Worm (Caenorhabditis elegans) whole organism, L1 larva: ENCODE data around the gene oac-46.

Experiments used
- C16A3.4 ChIP-seq: fragments of 150-350 bp; optimal IDR thresholded peaks from 2 replicates; lab custom pipeline; 2014; ENCODE audit warnings: missing biosample characterization, missing genetic modification characterization
- F16B12.6 ChIP-seq: fragments of 150-350 bp; optimal IDR thresholded peaks from 2 replicates; lab custom pipeline; 2014; ENCODE audit warnings: missing biosample characterization, missing genetic modification characterization
- alr-1 ChIP-seq: fragments of 200-800 bp; sonication (Bioruptor generic); optimal IDR thresholded peaks from 2 replicates; lab custom pipeline; 2018; ENCODE audit warnings: borderline replicate concordance, mild to moderate bottlenecking, missing genetic modification characterization, missing compliant biosample characterization
- aly-2 ChIP-seq: fragments of 150-350 bp; optimal IDR thresholded peaks from 2 replicates; lab custom pipeline; 2014; ENCODE audit warnings: missing biosample characterization, missing genetic modification characterization
- ama-1 ChIP-seq: fragments of 150-350 bp; optimal IDR thresholded peaks from 2 replicates; lab custom pipeline; 2014
- blmp-1 ChIP-seq: fragments of 150-350 bp; optimal IDR thresholded peaks from 2 replicates; lab custom pipeline; 2014; ENCODE audit warnings: missing biosample characterization, missing genetic modification characterization
- ceh-8 ChIP-seq: fragments of 200-800 bp; sonication (Bioruptor generic); optimal IDR thresholded peaks from 2 replicates; lab custom pipeline; 2018; ENCODE audit warnings: mild to moderate bottlenecking, missing genetic modification characterization, moderate library complexity, missing compliant biosample characterization
- ceh-88 ChIP-seq: fragments of 200-800 bp; sonication (Bioruptor generic); IDR thresholded peaks from 2 replicates; pipeline ENCODE4 v1.3.6; 2022; ENCODE audit warnings: missing genetic modification characterization, missing compliant biosample characterization
- ceh-90 ChIP-seq: sonication (generic microtip); optimal IDR thresholded peaks from 2 replicates; lab custom pipeline; 2016; ENCODE audit warnings: missing genetic modification characterization, missing compliant biosample characterization
- dpl-1 ChIP-seq, 3 experiments: fragments of 150-350 bp in 2 of 3; sonication (generic microtip) in 1 of 3; optimal IDR thresholded peaks; 2 replicates each; lab custom pipeline; 2014 to 2017; ENCODE audit warnings: missing biosample characterization in 3 of 3, missing genetic modification characterization in 3 of 3, missing genetic modification reagents in 3 of 3
- dsc-1 ChIP-seq: sonication (generic microtip); optimal IDR thresholded peaks from 2 replicates; lab custom pipeline; 2016; ENCODE audit warnings: mild to moderate bottlenecking, missing genetic modification characterization, missing compliant biosample characterization
- efl-3 ChIP-seq: fragments of 200-800 bp; sonication (Bioruptor generic); optimal IDR thresholded peaks from 2 replicates; lab custom pipeline; 2018; ENCODE audit warnings: mild to moderate bottlenecking, missing genetic modification characterization, missing compliant biosample characterization
- egl-27 ChIP-seq, 2 experiments: fragments of 150-350 bp in 1 of 2; sonication (generic microtip); optimal IDR thresholded peaks; 3 replicates each; lab custom pipeline; 2017 to 2018; ENCODE audit warnings: missing biosample characterization in 2 of 2, missing genetic modification characterization in 2 of 2, missing genetic modification reagents in 2 of 2
- elt-2 ChIP-seq: sonication (generic microtip); optimal IDR thresholded peaks from 2 replicates; lab custom pipeline; 2016; ENCODE audit warnings: missing genetic modification characterization, mild to moderate bottlenecking, inconsistent platforms, missing compliant biosample characterization, missing genetic modification reagents
- ets-5 ChIP-seq: fragments of 200-800 bp; sonication (Bioruptor generic); IDR thresholded peaks from 2 replicates; pipeline ENCODE4 v1.3.6; 2022; ENCODE audit warnings: missing genetic modification characterization, missing compliant biosample characterization
- fkh-10 ChIP-seq: sonication (generic microtip); optimal IDR thresholded peaks from 2 replicates; lab custom pipeline; 2017; ENCODE audit warnings: missing biosample characterization, missing genetic modification reagents, missing genetic modification characterization
- fos-1 ChIP-seq: fragments of 150-350 bp; optimal IDR thresholded peaks from 2 replicates; lab custom pipeline; 2014; ENCODE audit warnings: missing biosample characterization, missing genetic modification characterization
- grh-1 ChIP-seq: fragments of 200-800 bp; sonication (Bioruptor generic); IDR thresholded peaks from 2 replicates; pipeline ENCODE4 v1.3.6; 2022; ENCODE audit warnings: missing genetic modification reagents, missing genetic modification characterization, missing compliant biosample characterization
- hlh-4 ChIP-seq: sonication (generic microtip); optimal IDR thresholded peaks from 2 replicates; lab custom pipeline; 2016; ENCODE audit warnings: mild to moderate bottlenecking, missing genetic modification characterization, missing compliant biosample characterization
- hpl-2 ChIP-seq: fragments of 150-350 bp; optimal IDR thresholded peaks from 2 replicates; lab custom pipeline; 2014; ENCODE audit warnings: missing biosample characterization, missing genetic modification reagents, missing genetic modification characterization
- irx-1 ChIP-seq: sonication (generic microtip); optimal IDR thresholded peaks from 2 replicates; lab custom pipeline; 2016; ENCODE audit warnings: missing genetic modification characterization, missing compliant biosample characterization
- isw-1 ChIP-seq: fragments of 200-800 bp; sonication (Bioruptor generic); IDR thresholded peaks from 2 replicates; pipeline ENCODE4 v1.3.6; 2022; ENCODE audit warnings: missing genetic modification characterization, missing compliant biosample characterization
- jun-1 ChIP-seq: fragments of 150-350 bp; optimal IDR thresholded peaks from 2 replicates; lab custom pipeline; 2014; ENCODE audit warnings: missing biosample characterization, missing genetic modification reagents, missing genetic modification characterization
- lin-13 ChIP-seq: fragments of 150-350 bp; optimal IDR thresholded peaks from 2 replicates; lab custom pipeline; 2014; ENCODE audit warnings: missing biosample characterization, missing genetic modification reagents, missing genetic modification characterization
- lin-15B ChIP-seq: fragments of 150-350 bp; sonication (generic microtip); optimal IDR thresholded peaks from 3 replicates; lab custom pipeline; 2014; ENCODE audit warnings: missing biosample characterization, missing genetic modification characterization
- lin-35 ChIP-seq, 2 experiments: fragments of 150-350 bp; optimal IDR thresholded peaks; 2 replicates each; lab custom pipeline; 2014; ENCODE audit warnings: missing biosample characterization in 2 of 2, missing genetic modification characterization in 2 of 2, missing genetic modification reagents in 2 of 2
- mab-9 ChIP-seq: fragments of 200-800 bp; sonication (Bioruptor generic); IDR thresholded peaks from 2 replicates; pipeline ENCODE4 v1.3.6; 2022; ENCODE audit warnings: missing genetic modification reagents, missing genetic modification characterization, missing compliant biosample characterization
- mdl-1 ChIP-seq, 2 experiments: fragments of 150-350 bp; optimal IDR thresholded peaks; 2 replicates each; lab custom pipeline; 2014 to 2017; ENCODE audit warnings: missing biosample characterization in 2 of 2, missing genetic modification characterization in 2 of 2, inconsistent platforms in 1 of 2
- nhr-11 ChIP-seq: fragments of 150-350 bp; optimal IDR thresholded peaks from 2 replicates; lab custom pipeline; 2014; ENCODE audit warnings: missing biosample characterization, missing genetic modification characterization
- nhr-12 ChIP-seq: sonication (generic microtip); optimal IDR thresholded peaks from 2 replicates; lab custom pipeline; 2017; ENCODE audit warnings: missing biosample characterization, missing genetic modification characterization
- nhr-19 ChIP-seq: fragments of 200-800 bp; sonication (Bioruptor generic); conservative IDR thresholded peaks from 2 replicates; pipeline ENCODE4 v1.3.6; 2022; ENCODE audit warnings: missing genetic modification characterization, missing compliant biosample characterization
- nhr-20 ChIP-seq: sonication (generic microtip); optimal IDR thresholded peaks from 2 replicates; lab custom pipeline; 2016; ENCODE audit warnings: mild to moderate bottlenecking, missing genetic modification characterization, missing compliant biosample characterization
- nhr-28 ChIP-seq: fragments of 150-350 bp; optimal IDR thresholded peaks from 2 replicates; lab custom pipeline; 2014; ENCODE audit warnings: missing biosample characterization, missing genetic modification characterization
- nhr-47 ChIP-seq: sonication (generic microtip); optimal IDR thresholded peaks from 2 replicates; lab custom pipeline; 2016; ENCODE audit warnings: mild to moderate bottlenecking, missing genetic modification characterization, moderate library complexity, missing compliant biosample characterization
- nhr-71 ChIP-seq: sonication (generic microtip); optimal IDR thresholded peaks from 2 replicates; lab custom pipeline; 2016; ENCODE audit warnings: mild to moderate bottlenecking, missing genetic modification characterization, moderate library complexity, missing compliant biosample characterization
- nhr-76 ChIP-seq: sonication (generic microtip); optimal IDR thresholded peaks from 2 replicates; lab custom pipeline; 2017; ENCODE audit warnings: missing biosample characterization, missing genetic modification characterization
- nhr-77 ChIP-seq: fragments of 150-350 bp; optimal IDR thresholded peaks from 2 replicates; lab custom pipeline; 2014; ENCODE audit warnings: missing biosample characterization, missing genetic modification characterization
- nhr-85 ChIP-seq: sonication (generic microtip); peaks from one replicate; lab custom pipeline; 2016; ENCODE audit warnings: missing genetic modification characterization, inconsistent platforms, missing compliant biosample characterization
- pax-3 ChIP-seq: fragments of 200-800 bp; sonication (Bioruptor generic); optimal IDR thresholded peaks from 2 replicates; lab custom pipeline; 2018; ENCODE audit warnings: mild to moderate bottlenecking, missing genetic modification characterization, moderate library complexity, missing compliant biosample characterization
- pqm-1 ChIP-seq: sonication (generic microtip); optimal IDR thresholded peaks from 3 replicates; lab custom pipeline; 2017; ENCODE audit warnings: missing biosample characterization, missing genetic modification characterization
- snpc-4 ChIP-seq: fragments of 150-350 bp; optimal IDR thresholded peaks from 2 replicates; lab custom pipeline; 2014; ENCODE audit warnings: missing biosample characterization, missing genetic modification characterization
- snu-23 ChIP-seq: sonication (generic microtip); optimal IDR thresholded peaks from 2 replicates; lab custom pipeline; 2016; ENCODE audit warnings: missing genetic modification characterization, missing compliant biosample characterization
- sox-4 ChIP-seq: sonication (generic microtip); optimal IDR thresholded peaks from 2 replicates; lab custom pipeline; 2016; ENCODE audit warnings: missing genetic modification characterization, missing compliant biosample characterization
- sptf-1 ChIP-seq: fragments of 150-350 bp; optimal IDR thresholded peaks from 2 replicates; lab custom pipeline; 2014; ENCODE audit warnings: missing biosample characterization, missing genetic modification characterization
- sup-37 ChIP-seq: fragments of 200-800 bp; sonication (Bioruptor generic); optimal IDR thresholded peaks from 2 replicates; lab custom pipeline; 2018; ENCODE audit warnings: mild to moderate bottlenecking, missing genetic modification characterization, missing compliant biosample characterization
- tbx-2 ChIP-seq: sonication (generic microtip); optimal IDR thresholded peaks from 2 replicates; lab custom pipeline; 2016; ENCODE audit warnings: missing genetic modification characterization, missing compliant biosample characterization
- tlp-1 ChIP-seq: fragments of 150-350 bp; optimal IDR thresholded peaks from 2 replicates; lab custom pipeline; 2014; ENCODE audit warnings: missing biosample characterization, missing genetic modification characterization
- unc-130 ChIP-seq: fragments of 150-350 bp; optimal IDR thresholded peaks from 2 replicates; lab custom pipeline; 2017; ENCODE audit warnings: missing biosample characterization, missing genetic modification characterization, inconsistent platforms
- unc-30 ChIP-seq: sonication (generic microtip); optimal IDR thresholded peaks from 2 replicates; lab custom pipeline; 2017; ENCODE audit warnings: missing biosample characterization, missing genetic modification characterization
- unc-86 ChIP-seq: sonication (generic microtip); optimal IDR thresholded peaks from 2 replicates; lab custom pipeline; 2016; ENCODE audit warnings: missing genetic modification characterization, missing compliant biosample characterization
- vab-15 ChIP-seq: sonication (generic microtip); optimal IDR thresholded peaks from 2 replicates; lab custom pipeline; 2017; ENCODE audit warnings: missing genotype, mild to moderate bottlenecking, missing genetic modification characterization, missing compliant biosample characterization

The oac-46 gene

ce11 chrII:8818978-8819896 is 32.7 kb downstream of the oac-46 start, which contains the start of gene F46C5.10 (continued):
- TF ChIP-seq hlh-4 (tag; lab: Kevin White, UChicago) (no peak), F16B12.6 (no peak), tlp-1 (tag; lab: Kevin White, UChicago) (no peak), nhr-19 (GFP tag; lab: Robert Waterston, UW) (peak; percentile 87), snu-23 (GFP tag; lab: Kevin White, UChicago) (peak; percentile 6), elt-2 (tag; lab: Kevin White, UChicago) (no peak), snpc-4 (tag; lab: Kevin White, UChicago) (no peak), nhr-71 (tag; lab: Kevin White, UChicago) (peak; percentile 58), nhr-47 (peak; percentile 27), nhr-20 (peak; percentile 55), mab-9 (GFP tag; lab: Robert Waterston, UW) (no peak)

ce11 chrII:8818257-8818656 is 33.6 kb downstream of the oac-46 start:
- TF ChIP-seq ceh-8 (GFP tag; lab: Kevin White, UChicago) (no peak), hpl-2 (GFP tag; lab: Kevin White, UChicago) (no peak), vab-15 (tag; lab: Kevin White, UChicago) (no peak), pax-3 (tag; lab: Kevin White, UChicago) (no peak), ceh-90 (tag; lab: Kevin White, UChicago) (no peak), unc-130 (tag; lab: Kevin White, UChicago) (peak; percentile 30), unc-30 (tag; lab: Kevin White, UChicago) (no peak), C16A3.4 (tag; lab: Kevin White, UChicago) (no peak), hlh-4 (tag; lab: Kevin White, UChicago) (no peak), ama-1 (no peak), nhr-85 (tag; lab: Kevin White, UChicago) (peak; percentile 96), aly-2 (tag; lab: Kevin White, UChicago) (no peak), sox-4 (tag; lab: Kevin White, UChicago) (no peak), efl-3 (GFP tag; lab: Kevin White, UChicago) (no peak), blmp-1 (peak; percentile 43), tbx-2 (tag; lab: Kevin White, UChicago) (peak; percentile 51), nhr-76 (tag; lab: Kevin White, UChicago) (no peak), snu-23 (GFP tag; lab: Kevin White, UChicago) (peak; percentile 44), lin-15B (no peak), fkh-10 (GFP tag; lab: Kevin White, UChicago) (no peak), dpl-1 (GFP tag; optimal IDR thresholded peaks at IDR 0.05; lab: Kevin White, UChicago) (no peak), pqm-1 (tag; lab: Kevin White, UChicago) (no peak), fos-1 (tag; lab: Kevin White, UChicago) (no peak), grh-1 (GFP tag; lab: Robert Waterston, UW) (0 out of 2 replicates have a peak, but pooled peaks have one; percentile 8), snpc-4 (tag; lab: Kevin White, UChicago) (no peak), unc-86 (tag; lab: Kevin White, UChicago) (no peak), lin-35 (GFP tag; optimal IDR thresholded peaks at IDR 0.05; lab: Kevin White, UChicago) (peak in 1 of 2 experiments; percentile 47), nhr-28 (no peak), ceh-88 (GFP tag; lab: Robert Waterston, UW) (no peak), sup-37 (GFP tag; lab: Kevin White, UChicago) (no peak), jun-1 (no peak), egl-27 (tag; optimal IDR thresholded peaks at IDR 0.05; lab: Kevin White, UChicago) (no peak), irx-1 (tag; lab: Kevin White, UChicago) (no peak), sptf-1 (tag; lab: Kevin White, UChicago) (no peak), mdl-1 (tag; optimal IDR thresholded peaks at IDR 0.05; lab: Kevin White, UChicago) (peak in 1 of 2 experiments; percentile 71), nhr-77 (no peak), nhr-11 (tag; lab: Kevin White, UChicago) (no peak), lin-13 (GFP tag; lab: Kevin White, UChicago) (no peak), nhr-12 (tag; lab: Kevin White, UChicago) (no peak), ets-5 (GFP tag; lab: Robert Waterston, UW) (no peak), isw-1 (GFP tag; lab: Robert Waterston, UW) (no peak), dsc-1 (no peak), alr-1 (no peak)
